Fruit fly (Drosophila melanogaster) whole organism, embryonic: ENCODE data around the gene Cbp20.
A peak's percentile ranks its signal among the peaks of the same experiment; 100 is the strongest.

Experiments
- B-H2 ChIP-seq: fragments of 200-800 bp; sonication (Bioruptor generic); optimal IDR thresholded peaks from 2 replicates; lab custom pipeline; 2018; ENCODE audit warnings: missing biosample characterization, mild to moderate bottlenecking, missing genetic modification characterization
- CG10267 ChIP-seq: fragments of 200-800 bp; sonication (Bioruptor generic); optimal IDR thresholded peaks from 2 replicates; lab custom pipeline; 2018; ENCODE audit warnings: missing biosample characterization, mild to moderate bottlenecking, missing genetic modification characterization, moderate library complexity
- CG10654 ChIP-seq: fragments of 200-800 bp; sonication (Bioruptor generic); optimal IDR thresholded peaks from 2 replicates; lab custom pipeline; 2016; ENCODE audit warnings: missing biosample characterization, missing genetic modification characterization
- CG12299 ChIP-seq: fragments of 200-800 bp; sonication (Bioruptor generic); optimal IDR thresholded peaks from 2 replicates; lab custom pipeline; 2018; ENCODE audit warnings: missing biosample characterization, mild to moderate bottlenecking, missing genetic modification characterization
- CG12769 ChIP-seq: fragments of 200-800 bp; sonication (Bioruptor generic); optimal IDR thresholded peaks from 2 replicates; lab custom pipeline; 2019; ENCODE audit warnings: missing biosample characterization, mild to moderate bottlenecking, missing genetic modification characterization, moderate library complexity
- CG13775 ChIP-seq: fragments of 200-800 bp; sonication (Bioruptor generic); optimal IDR thresholded peaks from 3 replicates; lab custom pipeline; 2017; ENCODE audit warnings: missing biosample characterization, mild to moderate bottlenecking, missing genetic modification characterization
- CG14014 ChIP-seq: fragments of 200-800 bp; sonication (Bioruptor generic); IDR thresholded peaks from 2 replicates; pipeline ENCODE4 v1.3.6; 2022; ENCODE audit warnings: missing biosample characterization, missing genetic modification characterization
- CG14050 ChIP-seq: fragments of 200-800 bp; sonication (Bioruptor generic); IDR thresholded peaks from 3 replicates; pipeline ENCODE4 v1.3.6; 2022; ENCODE audit warnings: missing biosample characterization, missing genetic modification characterization
- CG14710 ChIP-seq: fragments of 200-800 bp; sonication (Bioruptor generic); optimal IDR thresholded peaks from 3 replicates; lab custom pipeline; 2019; ENCODE audit warnings: missing biosample characterization, mild to moderate bottlenecking, missing genetic modification characterization, moderate library complexity
- CG15269 ChIP-seq: fragments of 200-800 bp; sonication (Bioruptor generic); optimal IDR thresholded peaks from 2 replicates; lab custom pipeline; 2018; ENCODE audit warnings: missing biosample characterization, mild to moderate bottlenecking, missing genetic modification characterization, moderate library complexity
- CG17359 ChIP-seq: fragments of 200-800 bp; sonication (Bioruptor generic); optimal IDR thresholded peaks from 3 replicates; lab custom pipeline; 2018; ENCODE audit warnings: missing biosample characterization, mild to moderate bottlenecking, missing genetic modification characterization, moderate library complexity
- CG1832 ChIP-seq: fragments of 200-800 bp; sonication (Bioruptor generic); optimal IDR thresholded peaks from 2 replicates; lab custom pipeline; 2017; ENCODE audit warnings: missing biosample characterization, mild to moderate bottlenecking, missing genetic modification characterization, inconsistent platforms
- CG18599 ChIP-seq: fragments of 200-800 bp; sonication (Bioruptor generic); optimal IDR thresholded peaks from 3 replicates; lab custom pipeline; 2017; ENCODE audit warnings: missing biosample characterization, missing genetic modification characterization, mild to moderate bottlenecking, moderate library complexity, missing genetic modification reagents
- CG2116 ChIP-seq: fragments of 200-800 bp; sonication (Bioruptor generic); optimal IDR thresholded peaks from 3 replicates; lab custom pipeline; 2018; ENCODE audit warnings: missing biosample characterization, mild to moderate bottlenecking, missing genetic modification characterization
- CG2120 ChIP-seq: fragments of 200-800 bp; sonication (Bioruptor generic); optimal IDR thresholded peaks from 3 replicates; lab custom pipeline; 2016; ENCODE audit warnings: missing biosample characterization, missing genetic modification characterization
- CG2678 ChIP-seq: fragments of 200-800 bp; sonication (Bioruptor generic); optimal IDR thresholded peaks from 3 replicates; lab custom pipeline; 2019; ENCODE audit warnings: missing biosample characterization, mild to moderate bottlenecking, missing genetic modification characterization, moderate library complexity
- CG2712 ChIP-seq: fragments of 200-800 bp; optimal IDR thresholded peaks from 3 replicates; lab custom pipeline; 2019; ENCODE audit warnings: missing biosample characterization, mild to moderate bottlenecking, missing genetic modification characterization, moderate library complexity
- CG30403 ChIP-seq: fragments of 200-800 bp; sonication (Bioruptor generic); optimal IDR thresholded peaks from 3 replicates; lab custom pipeline; 2016; ENCODE audit warnings: missing biosample characterization, missing genetic modification characterization
- CG4854 ChIP-seq: fragments of 200-800 bp; sonication (Bioruptor generic); optimal IDR thresholded peaks from 2 replicates; lab custom pipeline; 2016; ENCODE audit warnings: missing biosample characterization, missing genetic modification characterization, inconsistent platforms
- CG6765 ChIP-seq: fragments of 200-800 bp; sonication (Bioruptor generic); optimal IDR thresholded peaks from 3 replicates; lab custom pipeline; 2017; ENCODE audit warnings: missing biosample characterization, mild to moderate bottlenecking, missing genetic modification characterization
- CG7556 ChIP-seq: fragments of 200-800 bp; sonication (Bioruptor generic); optimal IDR thresholded peaks from 2 replicates; lab custom pipeline; 2017; ENCODE audit warnings: missing biosample characterization, mild to moderate bottlenecking, missing genetic modification characterization
- CG9215 ChIP-seq: fragments of 200-800 bp; sonication (Bioruptor generic); IDR thresholded peaks from 2 replicates; pipeline ENCODE4 v1.3.6; 2022; ENCODE audit warnings: missing biosample characterization, missing genetic modification characterization
- CG9609 ChIP-seq: fragments of 200-800 bp; sonication (Bioruptor generic); optimal IDR thresholded peaks from 3 replicates; lab custom pipeline; 2016; ENCODE audit warnings: missing biosample characterization, missing genetic modification characterization
- Camta ChIP-seq: fragments of 200-800 bp; sonication (Bioruptor generic); optimal IDR thresholded peaks from 2 replicates; lab custom pipeline; 2016; ENCODE audit warnings: missing biosample characterization, missing genetic modification characterization
- CoRest ChIP-seq: fragments of 200-800 bp; sonication (Bioruptor generic); optimal IDR thresholded peaks from 3 replicates; lab custom pipeline; 2018; ENCODE audit warnings: missing biosample characterization, mild to moderate bottlenecking, missing genetic modification characterization, moderate library complexity
- Drgx ChIP-seq: fragments of 200-800 bp; sonication (Bioruptor generic); IDR thresholded peaks from 2 replicates; pipeline ENCODE4 v1.3.6; 2022; ENCODE audit warnings: missing biosample characterization, missing genetic modification characterization
- Ets65A ChIP-seq: fragments of 200-800 bp; sonication (Bioruptor generic); peaks from one replicate; lab custom pipeline; 2016; ENCODE audit warnings: missing biosample characterization, missing genetic modification characterization
- HHEX ChIP-seq: fragments of 200-800 bp; sonication (Bioruptor generic); optimal IDR thresholded peaks from 3 replicates; lab custom pipeline; 2017; ENCODE audit warnings: missing biosample characterization, mild to moderate bottlenecking, missing genetic modification characterization, missing genetic modification reagents
- Hand ChIP-seq: fragments of 200-800 bp; sonication (Bioruptor generic); optimal IDR thresholded peaks from 2 replicates; lab custom pipeline; 2017; ENCODE audit warnings: mild to moderate bottlenecking, missing biosample characterization, missing genetic modification reagents, missing genetic modification characterization
- HmgZ ChIP-seq: fragments of 200-800 bp; sonication (Bioruptor generic); optimal IDR thresholded peaks from 2 replicates; lab custom pipeline; 2018; ENCODE audit warnings: missing biosample characterization, mild to moderate bottlenecking, missing genetic modification characterization
- Med ChIP-seq: fragments of 200-800 bp; sonication (Bioruptor generic); peaks from one replicate; lab custom pipeline; 2016; ENCODE audit warnings: missing biosample characterization, missing genetic modification characterization, mild to moderate bottlenecking, inconsistent platforms, moderate library complexity
- Meics ChIP-seq: fragments of 200-800 bp; sonication (Bioruptor generic); optimal IDR thresholded peaks from 2 replicates; lab custom pipeline; 2017; ENCODE audit warnings: missing biosample characterization, mild to moderate bottlenecking, missing genetic modification characterization
- NK7.1 ChIP-seq: fragments of 200-800 bp; sonication (Bioruptor generic); optimal IDR thresholded peaks from 3 replicates; lab custom pipeline; 2016; ENCODE audit warnings: missing biosample characterization, missing genetic modification characterization
- Ptx1 ChIP-seq: fragments of 200-800 bp; sonication (Bioruptor generic); IDR thresholded peaks from 2 replicates; pipeline ENCODE4 v1.3.6; 2022; ENCODE audit warnings: missing biosample characterization, missing genetic modification characterization
- Rx ChIP-seq: fragments of 200-800 bp; sonication (Bioruptor generic); IDR thresholded peaks from 2 replicates; pipeline ENCODE4 v1.3.6; 2022; ENCODE audit warnings: missing biosample characterization, missing genetic modification characterization
- Taf1 ChIP-seq: fragments of 200-800 bp; sonication (Bioruptor generic); IDR thresholded peaks from 2 replicates; pipeline ENCODE4 v1.3.6; 2022; ENCODE audit warnings: missing biosample characterization, missing genetic modification characterization
- br ChIP-seq: fragments of >200 bp; optimal IDR thresholded peaks from 2 replicates; lab custom pipeline; 2017
- cato ChIP-seq: fragments of 200-800 bp; sonication (Bioruptor generic); optimal IDR thresholded peaks from 2 replicates; lab custom pipeline; 2016; ENCODE audit warnings: missing biosample characterization, missing genetic modification characterization, borderline replicate concordance
- cwo ChIP-seq: fragments of 200-800 bp; sonication (Bioruptor generic); optimal IDR thresholded peaks from 3 replicates; lab custom pipeline; 2017; ENCODE audit warnings: missing biosample characterization, missing genetic modification characterization, mild to moderate bottlenecking, moderate library complexity, missing genetic modification reagents
- dan ChIP-seq: fragments of 200-800 bp; sonication (Bioruptor generic); IDR thresholded peaks from 2 replicates; pipeline ENCODE4 v1.3.6; 2022; ENCODE audit warnings: missing biosample characterization, missing genetic modification characterization
- dati ChIP-seq: fragments of 200-800 bp; sonication (Bioruptor generic); IDR thresholded peaks from 2 replicates; pipeline ENCODE4 v1.3.6; 2022; ENCODE audit warnings: missing biosample characterization, missing genetic modification characterization
- exex ChIP-seq: fragments of 200-800 bp; sonication (Bioruptor generic); optimal IDR thresholded peaks from 4 replicates; lab custom pipeline; 2018; ENCODE audit warnings: missing biosample characterization, mild to moderate bottlenecking, missing genetic modification characterization, moderate library complexity
- gcm ChIP-seq: fragments of 200-800 bp; sonication (Bioruptor generic); optimal IDR thresholded peaks from 2 replicates; lab custom pipeline; 2019; ENCODE audit warnings: missing biosample characterization, mild to moderate bottlenecking, missing genetic modification characterization, moderate library complexity
- gcm2 ChIP-seq: fragments of 200-800 bp; sonication (Bioruptor generic); optimal IDR thresholded peaks from 2 replicates; lab custom pipeline; 2016; ENCODE audit warnings: missing biosample characterization, missing genetic modification characterization
- mam ChIP-seq: fragments of 200-800 bp; sonication (Bioruptor generic); optimal IDR thresholded peaks from 3 replicates; lab custom pipeline; 2016; ENCODE audit warnings: missing biosample characterization, missing genetic modification characterization
- pho ChIP-seq: fragments of 200-800 bp; sonication (Bioruptor generic); optimal IDR thresholded peaks from 2 replicates; lab custom pipeline; 2016; ENCODE audit warnings: missing biosample characterization, missing genetic modification characterization
- ranshi ChIP-seq: fragments of 200-800 bp; sonication (Bioruptor generic); IDR thresholded peaks from 2 replicates; pipeline ENCODE4 v1.3.6; 2022; ENCODE audit warnings: missing biosample characterization, missing genetic modification characterization
- slbo ChIP-seq: fragments of 200-800 bp; sonication (Bioruptor generic); IDR thresholded peaks from 2 replicates; pipeline ENCODE4 v1.3.6; 2022; ENCODE audit warnings: missing biosample characterization, missing genetic modification characterization
- sr ChIP-seq: fragments of 200-800 bp; sonication (Bioruptor generic); IDR thresholded peaks from 3 replicates; pipeline ENCODE4 v1.3.6; 2022; ENCODE audit warnings: missing biosample characterization, missing genetic modification characterization
- tx ChIP-seq: fragments of 200-800 bp; sonication (Bioruptor generic); optimal IDR thresholded peaks from 2 replicates; lab custom pipeline; 2016; ENCODE audit warnings: missing biosample characterization, missing genetic modification characterization
- yki ChIP-seq: fragments of >200 bp; optimal IDR thresholded peaks from 3 replicates; lab custom pipeline; 2018
- zfh2 ChIP-seq: fragments of 200-800 bp; sonication (Bioruptor generic); optimal IDR thresholded peaks from 2 replicates; lab custom pipeline; 2016; ENCODE audit warnings: missing biosample characterization, missing genetic modification characterization

Cbp20 gene

dm6 chr3R:18168398-18168797, 3.9 kb downstream of the Cbp20 start:
- TF ChIP-seq CG1832 (no peak), pho (GFP tag; lab: Kevin White, UChicago) (peak; percentile 1), ranshi (no peak), CG12769 (tag; lab: Kevin White, UChicago) (no peak), exex (tag; lab: Kevin White, UChicago) (no peak), Drgx (GFP tag; lab: Robert Waterston, UW) (peak; percentile 29; the same call in 1 of the 2 replicates), cwo (GFP tag; lab: Kevin White, UChicago) (peak; percentile 7), CoRest (tag; lab: Kevin White, UChicago) (peak; percentile 39), CG6765 (peak; percentile 67), Ptx1 (GFP tag; lab: Robert Waterston, UW) (0 out of 2 replicates have a peak, but pooled peaks have one; percentile 21), Rx (GFP tag; lab: Robert Waterston, UW) (no peak), Taf1 (GFP tag; lab: Robert Waterston, UW) (0 out of 2 replicates have a peak, but pooled peaks have one; percentile 7), tx (GFP tag; lab: Kevin White, UChicago) (no peak), CG2712 (tag; lab: Kevin White, UChicago) (no peak), br (lab: Kevin White, UChicago) (no peak), CG7556 (no peak), B-H2 (GFP tag; lab: Kevin White, UChicago) (peak; percentile 55), CG4854 (GFP tag; lab: Kevin White, UChicago) (no peak), CG17359 (peak; percentile 37), CG12299 (tag; lab: Kevin White, UChicago) (no peak), NK7.1 (GFP tag; lab: Kevin White, UChicago) (no peak), dati (no peak), CG15269 (tag; lab: Kevin White, UChicago) (peak; percentile 38), HmgZ (tag; lab: Kevin White, UChicago) (peak; percentile 14), mam (peak; percentile 21), yki (lab: Kevin White, UChicago) (peak; percentile 88), Ets65A (GFP tag; lab: Kevin White, UChicago) (peak; percentile 34), Camta (no peak), CG10654 (no peak), CG2120 (GFP tag; lab: Kevin White, UChicago) (peak; percentile 58), slbo (GFP tag; lab: Robert Waterston, UW) (peak; percentile 56; the same call in 1 of the 2 replicates), CG14710 (tag; lab: Kevin White, UChicago) (peak; percentile 3), CG18599 (GFP tag; lab: Kevin White, UChicago) (peak; percentile 65), cato (GFP tag; lab: Kevin White, UChicago) (no peak), Hand (GFP tag; lab: Kevin White, UChicago) (peak; percentile 55), CG13775 (GFP tag; lab: Kevin White, UChicago) (peak; percentile 14), CG2116 (peak; percentile 24), CG9609 (GFP tag; lab: Kevin White, UChicago) (no peak), CG30403 (peak; percentile 22), dan (GFP tag; lab: Robert Waterston, UW) (no peak), sr (GFP tag; lab: Robert Waterston, UW) (no peak), CG2678 (peak; percentile 56), CG9215 (GFP tag; lab: Robert Waterston, UW) (0 out of 2 replicates have a peak, but pooled peaks have one; percentile 11), CG14014 (GFP tag; lab: Robert Waterston, UW) (peak; percentile 15; the same call in 1 of the 2 replicates), CG14050 (GFP tag; lab: Robert Waterston, UW) (no peak), gcm2 (GFP tag; lab: Kevin White, UChicago) (no peak), gcm (GFP tag; lab: Kevin White, UChicago) (no peak), zfh2 (peak; percentile 50), HHEX (GFP tag; lab: Kevin White, UChicago) (no peak), Med (GFP tag; lab: Kevin White, UChicago) (peak; percentile 89), Meics (GFP tag; lab: Kevin White, UChicago) (peak; percentile 47), CG10267 (no peak)
